Worm (Caenorhabditis elegans): ENCODE results near the gene kgb-2.
A peak's percentile ranks its signal among the peaks of the same experiment; 100 is the strongest.

The kgb-2 gene

ce11 chrIV:3645487-3645886 is 38.9 kb downstream of the kgb-2 start (continued):
- TF ChIP-seq zim-3 (tag; optimal IDR thresholded peaks at IDR 0.05), result no peak
- no peak for TF ChIP-seq lir-1 (GFP tag; conservative IDR thresholded peaks at IDR 0.05)
- TF ChIP-seq cebp-2 (GFP tag; IDR thresholded peaks at IDR 0.05), result 0 out of 2 replicates have a peak, but pooled peaks have one; percentile 24

ce11 chrIV:3646338-3647154 is 40.0 kb downstream of the kgb-2 start:
- no peak for TF ChIP-seq somi-1 (GFP tag; optimal IDR thresholded peaks at IDR 0.05)
- TF ChIP-seq zfh-2 (GFP tag; conservative IDR thresholded peaks at IDR 0.05), result peak; percentile 70
- TF ChIP-seq B0019.2 (GFP tag; conservative IDR thresholded peaks at IDR 0.05), result no peak

- TF ChIP-seq chd-7 (tag; optimal IDR thresholded peaks at IDR 0.05), result no peak
- TF ChIP-seq athp-1 (tag; optimal IDR thresholded peaks at IDR 0.05), result no peak
- TF ChIP-seq die-1 (tag; optimal IDR thresholded peaks at IDR 0.05), result no peak
- TF ChIP-seq ztf-26 (tag; optimal IDR thresholded peaks at IDR 0.05), result peak; percentile 50
- no peak for TF ChIP-seq cebp-1 (GFP tag; IDR thresholded peaks at IDR 0.05)
- TF ChIP-seq cebp-1 (tag; optimal IDR thresholded peaks at IDR 0.05), result peak; percentile 20
- no peak for TF ChIP-seq Y53G8AR.9 (GFP tag; conservative IDR thresholded peaks at IDR 0.05)
- TF ChIP-seq hsf-1 (GFP tag; IDR thresholded peaks at IDR 0.05), result peak; percentile 31; the same call in 1 of the 2 replicates
- TF ChIP-seq B0336.3 (GFP tag; IDR thresholded peaks at IDR 0.05), result no peak
- TF ChIP-seq K11D2.4 (GFP tag; IDR thresholded peaks at IDR 0.05), result peak; percentile 44; the same call in 1 of the 2 replicates
These were observed 41.0 kb downstream of the kgb-2 start for ce11 chrIV:3647551-3647950.

- peak; percentile 18 for TF ChIP-seq chd-7 (tag; optimal IDR thresholded peaks at IDR 0.05)
- TF ChIP-seq hmg-1.2 (GFP tag; IDR thresholded peaks at IDR 0.05), result peak; percentile 63
- TF ChIP-seq zfh-2 (GFP tag; conservative IDR thresholded peaks at IDR 0.05), result peak; percentile 75
- TF ChIP-seq ceh-27 (GFP tag; optimal IDR thresholded peaks at IDR 0.05), result peak; percentile 56
- no peak for TF ChIP-seq mes-4 (tag; optimal IDR thresholded peaks at IDR 0.05)
- peak; percentile 43 for TF ChIP-seq athp-1 (tag; optimal IDR thresholded peaks at IDR 0.05)
- TF ChIP-seq ekl-4 (GFP tag; IDR thresholded peaks at IDR 0.05), result peak; percentile 72
- no peak for TF ChIP-seq lag-1 (GFP tag; IDR thresholded peaks at IDR 0.05)
- TF ChIP-seq dpl-1 (GFP tag; optimal IDR thresholded peaks at IDR 0.05), result peak; percentile 49
- peak; percentile 21 for TF ChIP-seq nhr-80 (tag; optimal IDR thresholded peaks at IDR 0.05)
- TF ChIP-seq unc-130 (GFP tag; optimal IDR thresholded peaks at IDR 0.05), result no peak
- 0 out of 2 replicates have a peak, but pooled peaks have one; percentile 30 for TF ChIP-seq Y79H2A.3 (GFP tag; conservative IDR thresholded peaks at IDR 0.05)
- no peak for TF ChIP-seq attf-6 (GFP tag; IDR thresholded peaks at IDR 0.05)
- peak; percentile 30 for TF ChIP-seq ztf-26 (tag; optimal IDR thresholded peaks at IDR 0.05)
- TF ChIP-seq ccch-3 (GFP tag; optimal IDR thresholded peaks at IDR 0.05), result no peak
- peak; percentile 44; the same call in 1 of the 2 replicates for TF ChIP-seq rcor-1 (GFP tag; IDR thresholded peaks at IDR 0.05)
- peak; percentile 82 for TF ChIP-seq lin-26 (GFP tag; IDR thresholded peaks at IDR 0.05)
- TF ChIP-seq lin-40 (tag; optimal IDR thresholded peaks at IDR 0.05), result peak; percentile 15
- TF ChIP-seq F33H1.4 (GFP tag; IDR thresholded peaks at IDR 0.05), result peak; percentile 32; the same call in 1 of the 2 replicates
- peak; percentile 3 for TF ChIP-seq lin-54 (GFP tag; optimal IDR thresholded peaks at IDR 0.05)
- no peak for TF ChIP-seq nhr-90 (tag; optimal IDR thresholded peaks at IDR 0.05)
- no peak for TF ChIP-seq pha-4 (tag; optimal IDR thresholded peaks at IDR 0.05)
- peak; percentile 57 for TF ChIP-seq mcd-1 (GFP tag; IDR thresholded peaks at IDR 0.05)
- TF ChIP-seq sptf-2 (GFP tag; optimal IDR thresholded peaks at IDR 0.05), result no peak
- TF ChIP-seq ceh-91 (GFP tag; IDR thresholded peaks at IDR 0.05), result peak; percentile 60
- TF ChIP-seq Y95B8A.8 (GFP tag; IDR thresholded peaks at IDR 0.05), result 0 out of 2 replicates have a peak, but pooled peaks have one; percentile 15
- TF ChIP-seq xnd-1 (tag; optimal IDR thresholded peaks at IDR 0.05), result peak; percentile 63
- TF ChIP-seq hsf-1 (GFP tag; IDR thresholded peaks at IDR 0.05), result peak; percentile 59
- no peak for TF ChIP-seq F37B4.10 (GFP tag; IDR thresholded peaks at IDR 0.05)
- TF ChIP-seq madf-3 (GFP tag; IDR thresholded peaks at IDR 0.05), result 0 out of 2 replicates have a peak, but pooled peaks have one; percentile 41
- TF ChIP-seq F10E7.11 (tag; optimal IDR thresholded peaks at IDR 0.05), result no peak
These were observed 42.2 kb downstream of the kgb-2 start, which contains the start of gene CC8.2 for ce11 chrIV:3648634-3649240. Gene CC8.2, minus strand, starts transcription at chrIV:3648684.

Data from whole organism, young adult.